Fruit fly (Drosophila melanogaster): ENCODE measurements around the gene CG32669.
A peak's percentile ranks its signal among the peaks of the same experiment; 100 is the strongest.

The CG32669 gene

dm6 chrX:10832369-10832768, 12.5 kb downstream of the CG32669 start (continued):
- TF ChIP-seq GATAe (GFP tag; conservative IDR thresholded peaks at IDR 0.05) = no peak
- TF ChIP-seq CG12071 (GFP tag; optimal IDR thresholded peaks at IDR 0.05) = no peak
- TF ChIP-seq HLH4C (GFP tag; IDR thresholded peaks at IDR 0.05; ENCODE audit: partially characterized antibody) = no peak
- peak; percentile 20 for TF ChIP-seq Sox100B (GFP tag; optimal IDR thresholded peaks at IDR 0.05)
- TF ChIP-seq kah (GFP tag; optimal IDR thresholded peaks at IDR 0.05) = no peak
- TF ChIP-seq CG2116 (GFP tag; optimal IDR thresholded peaks at IDR 0.05) = peak; percentile 60
- TF ChIP-seq CG31224 (GFP tag; IDR thresholded peaks at IDR 0.05) = no peak
- no peak for TF ChIP-seq CG3726 (GFP tag; IDR thresholded peaks at IDR 0.05)
- peak; percentile 57 for TF ChIP-seq CG10209 (GFP tag; optimal IDR thresholded peaks at IDR 0.05)
- peak; percentile 30 for TF ChIP-seq fd96Cb (tag; optimal IDR thresholded peaks at IDR 0.05)
- TF ChIP-seq ash1 (GFP tag; optimal IDR thresholded peaks at IDR 0.05) = peak; percentile 11
- TF ChIP-seq klu (GFP tag; IDR thresholded peaks at IDR 0.05) = no peak
- TF ChIP-seq az2 (GFP tag; optimal IDR thresholded peaks at IDR 0.05) = peak; percentile 69
- TF ChIP-seq CG17385 (GFP tag; optimal IDR thresholded peaks at IDR 0.05) = peak; percentile 33
- no peak for TF ChIP-seq toy (GFP tag; IDR thresholded peaks at IDR 0.05)
- no peak for TF ChIP-seq Dfd (GFP tag; optimal IDR thresholded peaks at IDR 0.05)
- TF ChIP-seq CG7839 (tag; optimal IDR thresholded peaks at IDR 0.05) = peak; percentile 70
- peak; percentile 48; the same call in 1 of the 2 replicates for TF ChIP-seq CG17328 (GFP tag; IDR thresholded peaks at IDR 0.05)
- TF ChIP-seq wek (GFP tag; optimal IDR thresholded peaks at IDR 0.05) = no peak
- TF ChIP-seq CG17186 (GFP tag; optimal IDR thresholded peaks at IDR 0.05) = no peak
- peak; percentile 50 for TF ChIP-seq CG12155 (GFP tag; optimal IDR thresholded peaks at IDR 0.05)
- TF ChIP-seq gfzf (GFP tag; optimal IDR thresholded peaks at IDR 0.05) = no peak
- peak; percentile 63 for TF ChIP-seq CG2712 (tag; optimal IDR thresholded peaks at IDR 0.05)
- TF ChIP-seq CG1233 (GFP tag; optimal IDR thresholded peaks at IDR 0.05) = peak; percentile 49
- TF ChIP-seq CG8478 (optimal IDR thresholded peaks at IDR 0.05) = no peak
- peak; percentile 79 for TF ChIP-seq CG9817 (tag; optimal IDR thresholded peaks at IDR 0.05)
- peak; percentile 73 for TF ChIP-seq CG11085 (GFP tag; IDR thresholded peaks at IDR 0.05)
- TF ChIP-seq slbo (GFP tag; IDR thresholded peaks at IDR 0.05) = peak; percentile 77
- TF ChIP-seq chm (GFP tag; IDR thresholded peaks at IDR 0.05) = no peak
- peak; percentile 29 for TF ChIP-seq lab (GFP tag; optimal IDR thresholded peaks at IDR 0.05)
- no peak for TF ChIP-seq z (GFP tag; IDR thresholded peaks at IDR 0.05)
- peak; percentile 68 for TF ChIP-seq gem (tag; optimal IDR thresholded peaks at IDR 0.05)
- TF ChIP-seq Deaf1 (tag; optimal IDR thresholded peaks at IDR 0.05) = peak; percentile 11
- peak; percentile 53 for TF ChIP-seq CG15601 (tag; optimal IDR thresholded peaks at IDR 0.05)
- no peak for TF ChIP-seq tup (GFP tag; optimal IDR thresholded peaks at IDR 0.05)
- peak; percentile 67 for TF ChIP-seq Ptx1 (GFP tag; IDR thresholded peaks at IDR 0.05)
- no peak for TF ChIP-seq CkIIα-i1 (GFP tag; IDR thresholded peaks at IDR 0.05)
- no peak; the same call in 1 of the 2 replicates for TF ChIP-seq CG9215 (GFP tag; IDR thresholded peaks at IDR 0.05)
- TF ChIP-seq Bteb2 (GFP tag; optimal IDR thresholded peaks at IDR 0.05) = no peak
- no peak for TF ChIP-seq Scr (GFP tag; IDR thresholded peaks at IDR 0.05; ENCODE audit: partially characterized antibody)
- no peak for TF ChIP-seq HLHmδ (GFP tag; optimal IDR thresholded peaks at IDR 0.05)
- TF ChIP-seq CG1603 (tag; optimal IDR thresholded peaks at IDR 0.05) = peak; percentile 76
- TF ChIP-seq CG3065 (GFP tag; optimal IDR thresholded peaks at IDR 0.05) = peak; percentile 40
- peak in 1 of 2 experiments; percentile 56 for TF ChIP-seq bsh (GFP tag; optimal IDR thresholded peaks at IDR 0.05)
- TF ChIP-seq Aef1 (GFP tag; IDR thresholded peaks at IDR 0.05) = peak; percentile 36; the same call in 1 of the 3 replicates
- TF ChIP-seq schlank (tag; optimal IDR thresholded peaks at IDR 0.05) = no peak
- no peak for TF ChIP-seq sens-2 (GFP tag; IDR thresholded peaks at IDR 0.05)
- peak; percentile 59 for TF ChIP-seq sug (tag; optimal IDR thresholded peaks at IDR 0.05)
- peak; percentile 60 to 79 for TF ChIP-seq Pdp1 (GFP tag; optimal IDR thresholded peaks at IDR 0.05)
- TF ChIP-seq Oli (tag; optimal IDR thresholded peaks at IDR 0.05) = peak; percentile 48
- TF ChIP-seq CG12299 (tag; optimal IDR thresholded peaks at IDR 0.05) = peak; percentile 47

Data from whole organism, embryonic.